Fruit fly (Drosophila melanogaster): ENCODE measurements around the gene CG43814.
A peak's percentile ranks its signal among the peaks of the same experiment; 100 is the strongest.

The CG43814 gene

DNA sequence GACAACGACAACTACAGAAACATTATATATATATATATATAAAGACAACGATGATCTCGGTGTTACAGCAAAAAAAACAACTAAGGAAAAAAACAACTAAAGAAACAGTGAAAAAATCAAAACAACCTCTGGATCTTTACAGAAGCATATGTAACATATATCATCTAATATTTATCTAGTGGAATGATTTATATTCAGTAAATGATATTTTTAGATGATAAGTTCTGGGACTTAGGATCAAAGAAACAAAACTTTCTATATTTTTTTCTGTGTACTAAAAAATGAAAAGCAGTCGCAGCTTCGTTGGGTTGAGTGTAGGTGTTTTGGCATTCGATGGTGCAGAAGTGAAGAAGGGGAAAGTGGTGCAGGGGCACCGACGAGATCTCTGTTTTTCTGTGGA is 38.0 kb downstream of the CG43814 start (continued):
- TF ChIP-seq Hr38 (GFP tag; optimal IDR thresholded peaks at IDR 0.05) (no peak), Ets21C (GFP tag; optimal IDR thresholded peaks at IDR 0.05) (no peak), net (GFP tag; optimal IDR thresholded peaks at IDR 0.05) (no peak), Met (GFP tag; optimal IDR thresholded peaks at IDR 0.05) (no peak)

DNA sequence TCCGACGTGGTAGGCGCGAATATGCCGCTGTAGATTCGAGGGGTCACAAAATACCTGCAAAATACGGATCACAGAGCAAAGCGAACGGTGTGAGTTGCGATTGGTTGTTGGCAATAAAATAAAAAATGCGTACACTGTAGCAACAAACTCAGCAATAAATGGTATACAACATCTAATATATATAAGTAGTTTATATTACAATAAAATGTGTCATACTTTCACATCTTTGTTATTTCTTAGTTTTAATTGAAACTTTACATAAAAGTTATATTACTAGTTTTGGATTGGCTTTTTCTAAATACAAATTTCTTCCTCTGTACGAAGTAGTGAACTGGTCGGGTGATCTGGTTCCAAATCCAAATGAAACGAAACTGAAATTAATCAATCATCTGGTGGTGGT is 39.4 kb downstream of the CG43814 start:
- TF ChIP-seq CG6276 (GFP tag; optimal IDR thresholded peaks at IDR 0.05) (peak; percentile 12), CG3032 (tag; optimal IDR thresholded peaks at IDR 0.05) (no peak), CG15336 (GFP tag; IDR thresholded peaks at IDR 0.05) (peak; percentile 67), Eip78C (GFP tag) (peak; percentile 53), CG11762 (GFP tag; optimal IDR thresholded peaks at IDR 0.05; ENCODE audit: insufficient read depth) (no peak), Hr39 (GFP tag; optimal IDR thresholded peaks at IDR 0.05) (no peak), CG3919 (GFP tag; optimal IDR thresholded peaks at IDR 0.05) (no peak), CG8119 (GFP tag; IDR thresholded peaks at IDR 0.05) (peak; percentile 63; the same call in 2 of the 3 replicates), net (GFP tag; optimal IDR thresholded peaks at IDR 0.05) (no peak), Hr4 (GFP tag; optimal IDR thresholded peaks at IDR 0.05) (peak; percentile 29), lz (GFP tag; optimal IDR thresholded peaks at IDR 0.05) (no peak), eg (GFP tag; IDR thresholded peaks at IDR 0.05) (peak; percentile 57; the same call in 2 of the 3 replicates), cyc (GFP tag; optimal IDR thresholded peaks at IDR 0.05) (no peak), CG32006 (GFP tag; optimal IDR thresholded peaks at IDR 0.05) (peak; percentile 25), CG11902 (GFP tag; optimal IDR thresholded peaks at IDR 0.05) (no peak)

Measured in whole organism, prepupa.